Fruit fly (Drosophila melanogaster) whole organism, embryonic: ENCODE measurements around the gene PLCXD.

Source experiments
- CG17568 ChIP-seq: fragments of 200-800 bp; sonication (Bioruptor generic); optimal IDR thresholded peaks from 2 replicates; lab custom pipeline; 2018; ENCODE audit warnings: missing biosample characterization, mild to moderate bottlenecking, missing genetic modification characterization, moderate library complexity
- CG6765 ChIP-seq: fragments of 200-800 bp; sonication (Bioruptor generic); optimal IDR thresholded peaks from 3 replicates; lab custom pipeline; 2017; ENCODE audit warnings: missing biosample characterization, mild to moderate bottlenecking, missing genetic modification characterization
- CrebB ChIP-seq: fragments of 200-800 bp; sonication (Bioruptor generic); optimal IDR thresholded peaks from 3 replicates; lab custom pipeline; 2018; ENCODE audit warnings: missing biosample characterization, mild to moderate bottlenecking, missing genetic modification characterization
- Scr ChIP-seq: fragments of 200-800 bp; sonication (Bioruptor generic); IDR thresholded peaks from 2 replicates; pipeline ENCODE4 v1.3.6; 2022; ENCODE audit warnings: missing biosample characterization, missing genetic modification characterization; ENCODE audit not compliant: partially characterized antibody
- Tbp ChIP-seq: fragments of >200 bp; optimal IDR thresholded peaks from 2 replicates; lab custom pipeline; 2018; ENCODE audit warnings: missing biosample characterization, missing genetic modification characterization
- lov ChIP-seq, 2 experiments: fragments of 200-800 bp in 1 of 2; fragments of >200 bp in 1 of 2; sonication (Bioruptor generic) in 1 of 2; IDR thresholded peaks in 1 of 2; optimal IDR thresholded peaks in 1 of 2; 2 replicates in 1 of 2; 3 replicates in 1 of 2; pipeline versions ENCODE4 v1.3.6 to Lab custom; 2017 to 2022; ENCODE audit warnings: missing biosample characterization in 1 of 2, missing genetic modification characterization in 1 of 2

DNA sequence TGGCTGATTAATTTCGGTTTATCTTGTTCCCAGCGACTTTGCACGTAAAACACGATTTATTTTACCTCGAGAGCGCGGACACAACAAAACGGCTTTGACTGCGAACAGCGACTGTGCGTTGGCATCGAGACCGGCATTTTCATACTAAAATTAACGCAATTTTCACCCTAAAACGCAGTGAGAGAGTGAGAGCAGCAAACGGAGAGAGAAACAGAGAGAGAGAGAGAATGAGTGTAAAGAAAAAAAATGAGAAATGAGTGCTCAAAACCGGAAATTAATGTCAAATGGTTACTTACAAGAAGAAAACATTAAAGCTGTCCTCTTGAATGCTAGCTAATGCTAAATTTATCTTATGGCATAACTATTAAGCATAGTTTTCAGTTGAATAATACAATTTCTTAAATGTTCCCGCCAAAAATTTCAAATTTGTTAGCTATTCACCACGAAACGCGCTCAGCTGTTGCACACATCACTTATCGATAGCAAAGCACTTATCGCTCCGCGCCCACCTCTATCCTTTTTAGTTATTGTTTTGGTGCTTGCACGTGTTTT lies 6.7 kb downstream of the PLCXD start, which contains the start of the genes JhI-21, RpL7-like and CG34164:
- TF ChIP-seq CG17568 (no peak), CrebB (no peak), CG6765 (peak; percentile 9), Tbp (no peak), lov (optimal IDR thresholded peaks at IDR 0.05; lab: Kevin White, UChicago) (no peak), lov (GFP tag; IDR thresholded peaks at IDR 0.05; lab: Robert Waterston, UW) (no peak), Scr (peak; percentile 66)
